Worm (Caenorhabditis elegans): Measurements from ENCODE around the gene eps-8.

- TF ChIP-seq zag-1 (tag; optimal IDR thresholded peaks at IDR 0.05) (no peak), pha-4 (tag; optimal IDR thresholded peaks at IDR 0.05) (no peak), daf-12 (tag; optimal IDR thresholded peaks at IDR 0.05) (no peak), ceh-28 (tag; optimal IDR thresholded peaks at IDR 0.05) (no peak), ceh-82 (tag; optimal IDR thresholded peaks at IDR 0.05) (no peak), nhr-237 (tag; optimal IDR thresholded peaks at IDR 0.05) (no peak), elt-1 (tag; optimal IDR thresholded peaks at IDR 0.05) (no peak), nhr-76 (tag; optimal IDR thresholded peaks at IDR 0.05) (no peak), pqm-1 (tag; optimal IDR thresholded peaks at IDR 0.05) (no peak), lin-39 (tag; optimal IDR thresholded peaks at IDR 0.05) (no peak), nhr-77 (tag; optimal IDR thresholded peaks at IDR 0.05) (no peak)
Measured at ce11 chrIV:14868560-14868959, 10.7 kb upstream of the eps-8 start.

Data from whole organism, L3 larva.